Worm (Caenorhabditis elegans) whole organism, L4/young adult: ENCODE results near the gene K01D12.15.

Experiments used
- W03F9.2 ChIP-seq: fragments of 150-350 bp; optimal IDR thresholded peaks from 2 replicates; lab custom pipeline; 2014; ENCODE audit warnings: missing biosample characterization, missing genetic modification characterization
- dao-5 ChIP-seq: sonication (generic microtip); optimal IDR thresholded peaks from 2 replicates; lab custom pipeline; 2016; ENCODE audit warnings: missing genotype, missing genetic modification characterization, moderate library complexity, missing compliant biosample characterization
- him-1 ChIP-seq: sonication (generic microtip); optimal IDR thresholded peaks from 2 replicates; lab custom pipeline; 2016; ENCODE audit warnings: missing genotype, missing genetic modification reagents, missing genetic modification characterization, missing compliant biosample characterization

K01D12.15 gene

DNA sequence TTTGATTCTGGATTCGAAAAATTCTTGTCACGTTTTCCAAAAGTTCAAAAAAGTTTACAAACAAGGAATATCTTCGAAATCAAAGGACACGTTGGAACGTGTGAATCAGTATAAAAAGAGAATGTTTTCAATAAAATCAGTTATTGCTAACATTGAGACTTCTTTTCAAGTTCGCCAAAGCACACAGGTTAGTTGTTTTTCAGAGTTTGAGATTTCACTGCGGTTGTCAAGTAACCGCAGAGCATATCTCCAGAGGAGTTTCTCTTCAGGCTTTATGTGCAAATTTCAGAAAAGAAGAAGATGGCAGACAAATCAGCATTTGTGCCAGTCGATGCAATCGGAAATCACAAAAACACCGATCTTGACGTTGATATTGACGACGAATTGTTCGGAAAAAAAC, at the start of gene K01D12.15:
K01D12.15 (plus strand) TSS at position 301 of the 400 bp plus-strand sequence.
- TF ChIP-seq W03F9.2 (tag; lab: Kevin White, UChicago) (no peak), him-1 (tag; lab: Kevin White, UChicago) (no peak), dao-5 (no peak)

DNA sequence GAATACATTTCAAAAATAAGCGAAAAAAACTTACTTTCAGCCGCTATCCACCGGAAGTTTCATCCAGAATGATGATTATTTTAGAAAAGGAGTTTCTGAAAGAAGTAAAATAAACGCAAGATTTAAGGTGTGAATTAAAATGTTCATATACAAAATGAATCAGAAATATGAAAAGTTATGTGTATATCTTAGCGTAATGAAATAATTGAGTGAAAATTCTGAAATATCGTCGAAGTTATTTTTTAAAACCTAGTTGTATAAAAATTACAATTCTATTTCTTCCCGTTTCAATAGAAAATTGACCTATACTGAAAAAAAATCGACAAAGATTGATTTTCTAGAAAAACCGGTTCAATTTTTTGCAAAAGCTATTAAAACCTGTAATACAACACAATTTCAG, 48.4 kb upstream of the K01D12.15 start, which contains the start of gene twk-13:
twk-13 (minus strand) TSS at position 101 of the 400 bp plus-strand sequence.
- TF ChIP-seq him-1 (tag; lab: Kevin White, UChicago) (no peak), dao-5 (no peak), W03F9.2 (tag; lab: Kevin White, UChicago) (no peak)

ce11 chrV:12343419-12343969, 42.8 kb upstream of the K01D12.15 start, which contains the start of gene tomm-20:
Gene tomm-20 (minus strand): TSS chrV:12343469.
- TF ChIP-seq dao-5, result no peak
- TF ChIP-seq him-1 (tag; lab: Kevin White, UChicago), result peak; percentile 83
- peak; percentile 96 for TF ChIP-seq W03F9.2 (tag; lab: Kevin White, UChicago)

DNA sequence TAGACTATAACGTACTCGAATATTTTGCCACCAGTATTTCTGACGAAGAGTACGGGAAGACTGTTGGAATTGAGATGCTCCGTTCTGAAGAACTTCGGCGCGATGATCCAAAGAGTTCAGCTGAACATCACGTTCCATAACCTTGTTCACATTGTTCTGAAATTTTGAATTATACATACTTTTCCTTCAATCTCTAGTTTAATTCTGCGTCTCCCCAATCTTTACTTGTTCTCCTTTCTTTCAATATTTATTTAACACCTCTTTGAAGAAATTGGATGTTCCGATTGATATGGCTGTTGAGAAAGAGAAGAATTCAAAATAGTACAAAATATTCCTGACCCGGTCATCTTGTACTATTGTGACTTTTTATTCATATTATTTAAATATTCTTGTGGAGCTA, 41.4 kb upstream of the K01D12.15 start, which contains the start of gene F23H12.3:
F23H12.3 (plus strand) TSS at position 301 of the 400 bp plus-strand sequence.
- TF ChIP-seq W03F9.2 (tag; lab: Kevin White, UChicago) (no peak), dao-5 (no peak), him-1 (tag; lab: Kevin White, UChicago) (no peak)

- TF ChIP-seq him-1 (tag; lab: Kevin White, UChicago), result no peak
Measured at ce11 chrV:12345808-12346207, 40.4 kb upstream of the K01D12.15 start, which contains the start of gene snb-2. Gene snb-2 (minus strand): TSS chrV:12345908.

DNA sequence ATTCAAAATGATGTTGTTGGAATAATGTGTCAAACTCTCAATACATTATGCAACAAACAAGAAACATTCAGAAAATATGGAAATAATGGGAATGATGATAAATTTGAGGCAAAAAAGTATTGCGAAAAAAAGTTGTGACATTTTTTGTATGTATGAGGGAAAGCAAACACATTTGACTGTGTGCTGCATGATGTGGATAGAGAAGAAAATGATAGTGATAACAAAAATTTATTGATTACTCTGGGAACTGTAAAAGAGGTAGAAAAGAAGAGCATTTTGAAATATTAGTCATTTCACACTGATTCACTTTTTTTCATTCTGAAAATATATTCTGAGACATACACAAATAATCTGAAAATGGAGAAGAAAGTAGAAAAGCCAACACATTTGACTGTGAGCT, 38.4 kb upstream of the K01D12.15 start:
- TF ChIP-seq W03F9.2 (tag; lab: Kevin White, UChicago) (no peak), dao-5 (no peak), him-1 (tag; lab: Kevin White, UChicago) (no peak)

ce11 chrV:12349365-12349764, 36.9 kb upstream of the K01D12.15 start:
- TF ChIP-seq dao-5 (no peak), W03F9.2 (tag; lab: Kevin White, UChicago) (no peak), him-1 (tag; lab: Kevin White, UChicago) (no peak)

- TF ChIP-seq him-1 (tag; lab: Kevin White, UChicago), result no peak
- no peak for TF ChIP-seq dao-5
- TF ChIP-seq W03F9.2 (tag; lab: Kevin White, UChicago), result no peak
Measured at ce11 chrV:12351842-12352241, 34.4 kb upstream of the K01D12.15 start.

DNA sequence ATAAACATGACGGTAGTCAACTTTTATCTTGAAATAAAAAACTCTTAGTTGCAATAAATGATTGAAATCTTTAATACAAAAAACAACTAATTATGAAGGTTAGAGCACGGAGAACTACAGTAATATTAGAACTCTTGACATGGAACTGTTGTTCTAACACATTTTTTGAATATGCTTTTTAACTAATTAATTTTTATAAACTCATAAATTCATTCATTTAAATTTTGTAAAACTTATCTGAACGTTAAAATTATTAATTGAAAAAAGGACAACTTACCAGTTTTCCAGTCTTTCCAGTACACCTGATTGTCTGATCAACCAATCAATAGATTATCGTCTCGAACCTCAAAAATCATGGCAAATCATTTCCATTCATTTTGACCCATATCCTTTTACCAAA, 33.8 kb upstream of the K01D12.15 start, which contains the start of gene sqt-3:
sqt-3 (plus strand) TSS at position 301 of the 400 bp plus-strand sequence.
- TF ChIP-seq W03F9.2 (tag; lab: Kevin White, UChicago), result no peak
- TF ChIP-seq him-1 (tag; lab: Kevin White, UChicago), result no peak
- TF ChIP-seq dao-5, result no peak

DNA sequence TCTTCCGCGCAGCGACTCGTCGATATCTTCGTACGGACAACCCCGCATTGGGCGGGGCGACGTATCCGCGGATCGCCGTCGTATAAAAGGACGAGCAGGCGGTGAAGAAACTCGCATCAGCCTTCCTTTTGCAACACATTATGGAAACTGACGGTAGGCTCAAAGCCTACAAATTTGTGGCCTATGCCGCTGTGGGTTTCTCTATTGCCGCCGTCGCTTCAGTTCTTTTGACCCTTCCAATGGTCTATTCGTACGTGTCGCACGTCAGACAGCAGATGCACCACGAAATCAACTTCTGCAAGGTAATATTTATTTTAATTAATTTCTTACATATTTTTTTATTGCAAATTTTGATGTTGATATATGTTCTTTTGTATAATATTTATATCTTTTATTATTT, 33.4 kb upstream of the K01D12.15 start:
- TF ChIP-seq him-1 (tag; lab: Kevin White, UChicago) (no peak), W03F9.2 (tag; lab: Kevin White, UChicago) (no peak), dao-5 (no peak)

DNA sequence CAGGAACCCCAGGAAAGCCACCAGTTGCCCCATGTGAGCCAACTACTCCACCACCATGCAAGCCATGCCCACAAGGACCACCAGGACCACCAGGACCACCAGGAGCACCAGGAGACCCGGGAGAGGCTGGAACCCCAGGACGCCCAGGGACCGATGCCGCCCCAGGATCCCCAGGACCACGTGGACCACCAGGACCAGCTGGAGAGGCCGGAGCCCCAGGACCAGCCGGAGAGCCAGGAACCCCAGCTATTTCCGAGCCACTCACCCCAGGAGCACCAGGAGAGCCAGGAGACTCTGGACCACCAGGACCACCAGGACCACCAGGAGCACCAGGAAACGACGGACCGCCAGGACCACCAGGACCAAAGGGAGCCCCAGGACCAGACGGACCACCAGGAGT, 32.7 kb upstream of the K01D12.15 start:
- TF ChIP-seq W03F9.2 (tag; lab: Kevin White, UChicago) (no peak), dao-5 (no peak), him-1 (tag; lab: Kevin White, UChicago) (no peak)

ce11 chrV:12354193-12354830, 31.9 kb upstream of the K01D12.15 start:
- TF ChIP-seq dao-5, result no peak
- no peak for TF ChIP-seq him-1 (tag; lab: Kevin White, UChicago)
- TF ChIP-seq W03F9.2 (tag; lab: Kevin White, UChicago), result no peak

- TF ChIP-seq dao-5 (no peak), him-1 (tag; lab: Kevin White, UChicago) (no peak), W03F9.2 (tag; lab: Kevin White, UChicago) (no peak)
Measured at ce11 chrV:12357632-12358031, 28.6 kb upstream of the K01D12.15 start.

DNA sequence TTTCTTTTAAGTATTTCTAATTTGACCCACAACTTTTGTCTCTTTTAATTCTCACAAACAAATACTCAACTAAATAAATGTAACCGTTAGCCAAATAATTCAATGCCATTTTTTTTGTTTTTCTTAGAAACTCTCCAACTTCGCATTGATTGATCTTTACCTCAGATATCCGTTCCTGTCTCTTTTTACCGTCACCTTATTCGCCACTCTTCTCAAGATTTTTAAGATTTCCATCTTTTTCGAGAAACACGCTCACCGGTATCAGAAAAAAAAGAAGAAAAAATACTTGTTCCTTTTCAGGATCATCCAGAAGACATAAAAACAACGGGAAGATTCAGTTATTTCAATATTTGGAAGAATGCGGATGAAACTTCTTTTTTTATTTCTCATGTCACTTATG, 27.9 kb upstream of the K01D12.15 start, which contains the start of gene F23H12.5:
F23H12.5 (plus strand) TSS at position 301 of the 400 bp plus-strand sequence.
- TF ChIP-seq him-1 (tag; lab: Kevin White, UChicago), result no peak
- TF ChIP-seq dao-5, result no peak
- no peak for TF ChIP-seq W03F9.2 (tag; lab: Kevin White, UChicago)
